Worm (Caenorhabditis elegans) whole organism, late embryonic: ENCODE results near the gene C15F1.2.

Experiments
- C08G9.2 ChIP-seq: sonication (generic microtip); optimal IDR thresholded peaks from 2 replicates; lab custom pipeline; 2016; ENCODE audit warnings: mild to moderate bottlenecking, missing genetic modification characterization, moderate library complexity, missing compliant biosample characterization
- K02D7.2 ChIP-seq: sonication (generic microtip); optimal IDR thresholded peaks from 2 replicates; lab custom pipeline; 2017; ENCODE audit warnings: mild to moderate bottlenecking, missing genetic modification characterization, missing compliant biosample characterization
- ceh-19 ChIP-seq: fragments of 200-800 bp; sonication (Bioruptor generic); optimal IDR thresholded peaks from 2 replicates; lab custom pipeline; 2018; ENCODE audit warnings: mild to moderate bottlenecking, missing genetic modification characterization, missing compliant biosample characterization
- ceh-22 ChIP-seq: sonication (generic microtip); optimal IDR thresholded peaks from 2 replicates; lab custom pipeline; 2017; ENCODE audit warnings: missing biosample characterization, missing genetic modification characterization
- fkh-10 ChIP-seq: fragments of 150-350 bp; optimal IDR thresholded peaks from 2 replicates; lab custom pipeline; 2014; ENCODE audit warnings: missing biosample characterization, missing genetic modification reagents, missing genetic modification characterization
- hlh-30 ChIP-seq: sonication (generic microtip); optimal IDR thresholded peaks from 2 replicates; lab custom pipeline; 2017; ENCODE audit warnings: antibody characterized with exemption, missing genetic modification characterization, missing compliant biosample characterization; ENCODE audit not compliant: insufficient read depth
- lin-11 ChIP-seq: fragments of 200-800 bp; sonication (Bioruptor generic); optimal IDR thresholded peaks from 2 replicates; lab custom pipeline; 2018; ENCODE audit warnings: mild to moderate bottlenecking, missing genetic modification characterization, missing compliant biosample characterization
- nhr-11 ChIP-seq: fragments of 150-350 bp; optimal IDR thresholded peaks from 2 replicates; lab custom pipeline; 2014; ENCODE audit warnings: missing biosample characterization, missing genetic modification characterization
- pha-4 ChIP-seq: fragments of 150-350 bp; optimal IDR thresholded peaks from 2 replicates; lab custom pipeline; 2018; ENCODE audit warnings: missing biosample characterization, missing genetic modification reagents, missing genetic modification characterization
- sox-2 ChIP-seq: fragments of 200-800 bp; sonication (Bioruptor generic); IDR thresholded peaks from 2 replicates; pipeline ENCODE4 v1.3.6; 2022; ENCODE audit warnings: missing genetic modification reagents, missing genetic modification characterization, missing compliant biosample characterization
- tbx-2 ChIP-seq: sonication (generic microtip); optimal IDR thresholded peaks from 2 replicates; lab custom pipeline; 2016; ENCODE audit warnings: missing genetic modification characterization, missing compliant biosample characterization
- unc-86 ChIP-seq: sonication (generic microtip); optimal IDR thresholded peaks from 2 replicates; lab custom pipeline; 2016; ENCODE audit warnings: missing genetic modification characterization, missing compliant biosample characterization
- zip-5 ChIP-seq: sonication (generic microtip); optimal IDR thresholded peaks from 2 replicates; lab custom pipeline; 2016; ENCODE audit warnings: missing genetic modification characterization, missing compliant biosample characterization

DNA sequence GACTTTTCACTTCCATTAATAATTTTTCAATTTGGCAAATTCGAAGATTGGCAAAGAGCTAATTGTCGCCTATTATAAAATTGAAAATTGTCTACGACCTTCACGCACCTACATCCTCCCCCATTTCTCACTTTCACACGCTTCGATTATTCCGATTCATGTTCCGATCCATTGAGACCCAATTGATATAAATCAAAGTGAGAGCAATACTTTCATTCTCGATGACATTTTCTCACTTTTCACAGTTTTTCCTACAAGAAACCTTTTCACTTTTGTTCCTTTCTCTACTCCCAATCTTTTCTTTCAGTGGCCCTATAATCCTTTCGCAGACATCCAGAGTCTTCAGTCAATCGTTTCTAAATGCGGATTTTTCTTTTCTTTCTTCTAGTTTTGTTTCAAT lies at the start of gene C15F1.2:
- TF ChIP-seq nhr-11 (tag; lab: Kevin White, UChicago) (no peak), hlh-30 (tag; lab: Kevin White, UChicago) (no peak), K02D7.2 (tag; lab: Kevin White, UChicago) (no peak), ceh-19 (no peak), fkh-10 (GFP tag; lab: Kevin White, UChicago) (no peak), unc-86 (tag; lab: Kevin White, UChicago) (no peak), pha-4 (tag; lab: Kevin White, UChicago) (no peak), C08G9.2 (tag; lab: Kevin White, UChicago) (no peak), zip-5 (tag; lab: Kevin White, UChicago) (no peak), tbx-2 (no peak), lin-11 (tag; lab: Kevin White, UChicago) (no peak), sox-2 (no peak), ceh-22 (no peak)
